Worm (Caenorhabditis elegans): ENCODE data around the gene mocs-1.

The mocs-1 gene

DNA sequence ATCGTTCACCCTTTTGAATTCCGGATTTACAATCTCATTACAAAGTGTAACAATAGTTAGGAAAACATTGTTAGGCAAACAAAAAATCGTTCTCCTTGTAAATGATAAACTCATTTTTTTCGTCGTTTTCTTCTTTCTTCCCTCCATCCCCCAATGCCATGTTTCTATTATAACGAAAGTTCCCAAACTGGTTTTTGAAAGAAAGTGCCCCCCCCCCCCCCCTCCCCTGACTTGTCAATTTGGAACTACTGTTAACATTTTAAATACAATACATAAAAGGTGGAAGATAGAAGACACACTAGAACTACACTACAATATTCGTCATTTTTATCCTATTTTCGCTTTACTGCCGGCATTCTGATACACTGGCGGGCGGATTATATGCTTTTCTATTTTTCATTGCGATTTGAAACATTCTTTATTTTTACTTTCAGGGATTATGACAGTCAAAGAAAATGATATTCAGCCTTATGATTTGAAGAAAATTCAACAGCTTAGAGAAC lies 5.7 kb upstream of the mocs-1 start, which contains the start of gene R03A10.5:
Gene R03A10.5 (plus strand): TSS at position 431 of the 503 bp plus-strand sequence.
- no peak for TF ChIP-seq nhr-11 (tag; optimal IDR thresholded peaks at IDR 0.05)
- TF ChIP-seq nhr-19 (GFP tag; conservative IDR thresholded peaks at IDR 0.05): 0 out of 2 replicates have a peak, but pooled peaks have one; percentile 5
- TF ChIP-seq snpc-4 (tag; optimal IDR thresholded peaks at IDR 0.05): no peak
- no peak for TF ChIP-seq tlp-1 (tag; optimal IDR thresholded peaks at IDR 0.05)
- TF ChIP-seq unc-30 (tag; optimal IDR thresholded peaks at IDR 0.05): no peak
- TF ChIP-seq lin-14 (GFP tag; optimal IDR thresholded peaks at IDR 0.05): peak; percentile 61
- no peak for TF ChIP-seq lin-35 (GFP tag; optimal IDR thresholded peaks at IDR 0.05)
- TF ChIP-seq grh-1 (GFP tag; IDR thresholded peaks at IDR 0.05): peak; percentile 75
- peak; percentile 81 for TF ChIP-seq nhr-85 (tag)
- no peak for TF ChIP-seq mef-2 (tag; optimal IDR thresholded peaks at IDR 0.05)
- TF ChIP-seq nhr-71 (tag; optimal IDR thresholded peaks at IDR 0.05): no peak
- TF ChIP-seq Y116A8C.19 (tag; optimal IDR thresholded peaks at IDR 0.05; ENCODE audit: borderline replicate concordance): no peak
- peak; percentile 38 for TF ChIP-seq blmp-1 (tag; optimal IDR thresholded peaks at IDR 0.05)
- TF ChIP-seq dsc-1 (tag; optimal IDR thresholded peaks at IDR 0.05): no peak
- TF ChIP-seq unc-86 (tag; optimal IDR thresholded peaks at IDR 0.05): no peak
- no peak for TF ChIP-seq elt-2 (tag; optimal IDR thresholded peaks at IDR 0.05)

- TF ChIP-seq lsy-2 (tag; optimal IDR thresholded peaks at IDR 0.05) (no peak), ceh-8 (GFP tag; optimal IDR thresholded peaks at IDR 0.05) (no peak), fkh-8 (tag; optimal IDR thresholded peaks at IDR 0.05) (no peak), nhr-85 (tag) (no peak), pax-3 (tag; optimal IDR thresholded peaks at IDR 0.05) (no peak)
Observed at ce11 chrX:15441686-15442067, 1.1 kb upstream of the mocs-1 start, which contains the start of gene nkat-3. TSS of gene nkat-3 (plus strand) at chrX:15441731.

DNA sequence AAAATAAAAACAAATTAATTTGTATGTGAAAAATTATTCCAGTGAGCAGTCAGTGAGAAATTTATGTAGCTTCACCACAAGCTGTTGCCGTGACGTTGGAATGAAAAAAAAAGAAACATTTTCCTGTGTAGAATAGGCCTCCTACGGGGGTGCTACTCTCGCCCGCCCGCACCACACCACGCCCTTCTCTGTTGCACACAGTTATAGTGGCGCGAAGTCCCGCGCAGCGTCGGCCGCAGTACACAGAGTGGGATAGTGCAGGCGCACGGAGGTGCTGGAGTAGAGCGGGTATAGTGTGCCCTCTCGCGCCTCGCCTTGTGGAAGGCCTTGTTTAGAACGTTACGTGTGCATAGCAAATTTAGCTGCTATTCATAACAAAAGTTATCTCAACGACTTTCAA lies 1.8 kb downstream of the mocs-1 start:
- TF ChIP-seq nhr-84 (tag; optimal IDR thresholded peaks at IDR 0.05) (no peak), zip-4 (GFP tag; optimal IDR thresholded peaks at IDR 0.05) (no peak), snpc-4 (tag; optimal IDR thresholded peaks at IDR 0.05) (peak; percentile 92), egl-27 (tag; optimal IDR thresholded peaks at IDR 0.05) (no peak)

DNA sequence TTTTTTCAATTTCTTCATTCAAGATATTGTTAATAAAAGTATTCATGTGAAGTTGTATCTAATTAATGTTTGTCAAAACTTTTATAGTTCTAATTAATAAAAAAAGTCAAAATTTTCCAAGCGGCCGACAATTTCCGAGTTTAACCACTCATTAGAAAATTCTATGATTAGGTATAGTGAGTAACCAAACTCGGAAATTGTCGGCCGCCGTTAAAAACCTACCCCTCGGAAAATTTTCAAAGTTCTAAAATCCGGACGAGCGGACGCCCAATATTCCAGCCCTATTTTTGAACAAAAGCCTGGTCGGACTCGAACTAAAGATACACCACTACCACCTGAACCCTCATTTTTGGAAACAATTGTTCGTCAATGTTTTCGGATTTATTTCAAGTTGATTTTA lies 5.7 kb downstream of the mocs-1 start:
- TF ChIP-seq unc-30 (tag; optimal IDR thresholded peaks at IDR 0.05) (no peak), hpl-2 (GFP tag; optimal IDR thresholded peaks at IDR 0.05) (no peak), nhr-12 (tag; optimal IDR thresholded peaks at IDR 0.05) (no peak), pax-3 (tag; optimal IDR thresholded peaks at IDR 0.05) (no peak), C34B4.2 (tag; optimal IDR thresholded peaks at IDR 0.05) (no peak), nhr-71 (tag; optimal IDR thresholded peaks at IDR 0.05) (no peak), mef-2 (tag; optimal IDR thresholded peaks at IDR 0.05) (no peak), fkh-10 (GFP tag; optimal IDR thresholded peaks at IDR 0.05) (no peak), vab-15 (tag; optimal IDR thresholded peaks at IDR 0.05) (no peak), fkh-8 (tag; optimal IDR thresholded peaks at IDR 0.05) (no peak), unc-62 (GFP tag; optimal IDR thresholded peaks at IDR 0.05) (no peak), nhr-20 (tag; optimal IDR thresholded peaks at IDR 0.05) (no peak), ceh-90 (tag; optimal IDR thresholded peaks at IDR 0.05) (no peak), ets-5 (GFP tag; IDR thresholded peaks at IDR 0.05) (no peak)

- TF ChIP-seq sox-4 (tag; optimal IDR thresholded peaks at IDR 0.05): no peak
- no peak for TF ChIP-seq unc-98 (GFP tag; IDR thresholded peaks at IDR 0.05)
- no peak for TF ChIP-seq irx-1 (tag; optimal IDR thresholded peaks at IDR 0.05)
- no peak for TF ChIP-seq nhr-84 (tag; optimal IDR thresholded peaks at IDR 0.05)
- TF ChIP-seq C04F5.9 (tag; optimal IDR thresholded peaks at IDR 0.05): no peak
- TF ChIP-seq fkh-10 (GFP tag; optimal IDR thresholded peaks at IDR 0.05): no peak
- no peak for TF ChIP-seq pax-3 (tag; optimal IDR thresholded peaks at IDR 0.05)
- no peak for TF ChIP-seq mab-9 (GFP tag; IDR thresholded peaks at IDR 0.05)
- no peak for TF ChIP-seq C34B4.2 (tag; optimal IDR thresholded peaks at IDR 0.05)
- TF ChIP-seq unc-130 (tag; optimal IDR thresholded peaks at IDR 0.05): no peak
- no peak for TF ChIP-seq pag-3 (tag; optimal IDR thresholded peaks at IDR 0.05; ENCODE audit: borderline replicate concordance, insufficient read depth)
- no peak for TF ChIP-seq lir-3 (tag; optimal IDR thresholded peaks at IDR 0.05; ENCODE audit: poor library complexity)
- TF ChIP-seq hpl-2 (GFP tag; optimal IDR thresholded peaks at IDR 0.05): no peak
- TF ChIP-seq lin-13 (GFP tag; optimal IDR thresholded peaks at IDR 0.05): no peak
- TF ChIP-seq aha-1 (tag; optimal IDR thresholded peaks at IDR 0.05): no peak
- TF ChIP-seq unc-86 (tag; optimal IDR thresholded peaks at IDR 0.05): no peak
- no peak for TF ChIP-seq nhr-76 (tag; optimal IDR thresholded peaks at IDR 0.05)
Observed at ce11 chrX:15433487-15433886, 7.1 kb downstream of the mocs-1 start, which contains the start of gene flp-32. TSS of gene flp-32 (plus strand) at chrX:15433787.

All from whole organism, L1 larva.